Fruit fly (Drosophila melanogaster): Measurements from ENCODE around the gene Gr8a.

The Gr8a gene

dm6 chrX:9226837-9227236, at the start of gene Gr8a:
Gene Gr8a, plus strand, starts transcription at chrX:9227137.
- TF ChIP-seq ttk (optimal IDR thresholded peaks at IDR 0.05) (no peak), Sin3A (optimal IDR thresholded peaks at IDR 0.05) (no peak), Myc (optimal IDR thresholded peaks at IDR 0.05) (no peak)

dm6 chrX:9187429-9187828, 39.5 kb upstream of the Gr8a start:
- TF ChIP-seq Myc (optimal IDR thresholded peaks at IDR 0.05) (no peak), psq (optimal IDR thresholded peaks at IDR 0.05) (no peak), Sin3A (optimal IDR thresholded peaks at IDR 0.05) (no peak), h (optimal IDR thresholded peaks at IDR 0.05) (no peak), ttk (optimal IDR thresholded peaks at IDR 0.05) (no peak), insv (optimal IDR thresholded peaks at IDR 0.05) (no peak)

- TF ChIP-seq h (optimal IDR thresholded peaks at IDR 0.05) (no peak), ttk (optimal IDR thresholded peaks at IDR 0.05) (no peak), insv (optimal IDR thresholded peaks at IDR 0.05) (no peak), Sin3A (optimal IDR thresholded peaks at IDR 0.05) (no peak), Myc (optimal IDR thresholded peaks at IDR 0.05) (no peak), psq (optimal IDR thresholded peaks at IDR 0.05) (no peak)
Measured at dm6 chrX:9190555-9191184, 36.3 kb upstream of the Gr8a start, which contains the start of gene CG12115. Gene CG12115, minus strand, starts transcription at chrX:9190605.

dm6 chrX:9191357-9191756, 35.6 kb upstream of the Gr8a start, which contains the start of gene CG12057:
Gene CG12057, plus strand, starts transcription at chrX:9191657.
- TF ChIP-seq Sin3A (optimal IDR thresholded peaks at IDR 0.05) (no peak), ttk (optimal IDR thresholded peaks at IDR 0.05) (no peak), insv (optimal IDR thresholded peaks at IDR 0.05) (no peak), psq (optimal IDR thresholded peaks at IDR 0.05) (no peak)

dm6 chrX:9192429-9192828, 34.5 kb upstream of the Gr8a start, which contains the start of gene CG12056:
Gene CG12056, plus strand, starts transcription at chrX:9192669.
- TF ChIP-seq Sin3A (optimal IDR thresholded peaks at IDR 0.05) (no peak), ttk (optimal IDR thresholded peaks at IDR 0.05) (no peak)

- no peak for TF ChIP-seq psq (optimal IDR thresholded peaks at IDR 0.05)
- TF ChIP-seq ttk (optimal IDR thresholded peaks at IDR 0.05): no peak
- no peak for TF ChIP-seq Myc (optimal IDR thresholded peaks at IDR 0.05)
- TF ChIP-seq h (optimal IDR thresholded peaks at IDR 0.05): no peak
- TF ChIP-seq insv (optimal IDR thresholded peaks at IDR 0.05): no peak
- TF ChIP-seq Sin3A (optimal IDR thresholded peaks at IDR 0.05): no peak
Measured at dm6 chrX:9193604-9194003, 33.3 kb upstream of the Gr8a start, which contains the start of gene CG12106. Gene CG12106, plus strand, starts transcription at chrX:9193898.

- no peak for TF ChIP-seq Sin3A (optimal IDR thresholded peaks at IDR 0.05)
- no peak for TF ChIP-seq ttk (optimal IDR thresholded peaks at IDR 0.05)
- TF ChIP-seq h (optimal IDR thresholded peaks at IDR 0.05): no peak
- no peak for TF ChIP-seq insv (optimal IDR thresholded peaks at IDR 0.05)
- TF ChIP-seq Myc (optimal IDR thresholded peaks at IDR 0.05): no peak
- TF ChIP-seq psq (optimal IDR thresholded peaks at IDR 0.05): no peak
Measured at dm6 chrX:9195311-9195710, 31.6 kb upstream of the Gr8a start.

- TF ChIP-seq psq (optimal IDR thresholded peaks at IDR 0.05): no peak
- no peak for TF ChIP-seq Myc (optimal IDR thresholded peaks at IDR 0.05)
- TF ChIP-seq Sin3A (optimal IDR thresholded peaks at IDR 0.05): no peak
- no peak for TF ChIP-seq insv (optimal IDR thresholded peaks at IDR 0.05)
- no peak for TF ChIP-seq ttk (optimal IDR thresholded peaks at IDR 0.05)
Measured at dm6 chrX:9196362-9196761, 30.6 kb upstream of the Gr8a start, which contains the start of gene CG12118. Gene CG12118, minus strand, starts transcription at chrX:9196414.

dm6 chrX:9200234-9200633, 26.7 kb upstream of the Gr8a start:
- no peak for TF ChIP-seq h (optimal IDR thresholded peaks at IDR 0.05)
- no peak for TF ChIP-seq insv (optimal IDR thresholded peaks at IDR 0.05)
- no peak for TF ChIP-seq psq (optimal IDR thresholded peaks at IDR 0.05)
- no peak for TF ChIP-seq Sin3A (optimal IDR thresholded peaks at IDR 0.05)
- no peak for TF ChIP-seq Myc (optimal IDR thresholded peaks at IDR 0.05)
- TF ChIP-seq ttk (optimal IDR thresholded peaks at IDR 0.05): no peak

- TF ChIP-seq Myc (optimal IDR thresholded peaks at IDR 0.05) (no peak), ttk (optimal IDR thresholded peaks at IDR 0.05) (no peak), h (optimal IDR thresholded peaks at IDR 0.05) (no peak), Sin3A (optimal IDR thresholded peaks at IDR 0.05) (no peak), psq (optimal IDR thresholded peaks at IDR 0.05) (no peak), insv (optimal IDR thresholded peaks at IDR 0.05) (no peak)
Measured at dm6 chrX:9201080-9201479, 25.9 kb upstream of the Gr8a start.

dm6 chrX:9201866-9202681, 24.9 kb upstream of the Gr8a start:
- no peak for TF ChIP-seq Sin3A (optimal IDR thresholded peaks at IDR 0.05)
- no peak for TF ChIP-seq Myc (optimal IDR thresholded peaks at IDR 0.05)

- TF ChIP-seq insv (optimal IDR thresholded peaks at IDR 0.05): no peak
- TF ChIP-seq Sin3A (optimal IDR thresholded peaks at IDR 0.05): no peak
- no peak for TF ChIP-seq Myc (optimal IDR thresholded peaks at IDR 0.05)
- TF ChIP-seq h (optimal IDR thresholded peaks at IDR 0.05): no peak
- TF ChIP-seq ttk (optimal IDR thresholded peaks at IDR 0.05): no peak
- TF ChIP-seq psq (optimal IDR thresholded peaks at IDR 0.05): no peak
Measured at dm6 chrX:9210787-9211186, 16.1 kb upstream of the Gr8a start, which contains the start of gene SmydA-9. Gene SmydA-9, minus strand, starts transcription at chrX:9210887.

- TF ChIP-seq h (optimal IDR thresholded peaks at IDR 0.05) (no peak), psq (optimal IDR thresholded peaks at IDR 0.05) (no peak), Myc (optimal IDR thresholded peaks at IDR 0.05) (no peak), ttk (optimal IDR thresholded peaks at IDR 0.05) (no peak), insv (optimal IDR thresholded peaks at IDR 0.05) (no peak), Sin3A (optimal IDR thresholded peaks at IDR 0.05) (no peak)
Measured at dm6 chrX:9214576-9214975, 12.4 kb upstream of the Gr8a start, which contains the start of gene Obp8a. Gene Obp8a, plus strand, starts transcription at chrX:9214876.
